Worm (Caenorhabditis elegans): Measurements from ENCODE around the gene gadr-2.

- no peak for TF ChIP-seq ccch-3 (GFP tag; optimal IDR thresholded peaks at IDR 0.05)
- TF ChIP-seq tlf-1 (GFP tag; optimal IDR thresholded peaks at IDR 0.05) = no peak
- TF ChIP-seq madf-6 (GFP tag; IDR thresholded peaks at IDR 0.05) = no peak
- TF ChIP-seq dox-1 (GFP tag; IDR thresholded peaks at IDR 0.05) = no peak
- no peak for TF ChIP-seq lag-1 (GFP tag; IDR thresholded peaks at IDR 0.05)
- no peak for TF ChIP-seq snpc-3.4 (tag; optimal IDR thresholded peaks at IDR 0.05)
- no peak for TF ChIP-seq ztf-28 (GFP tag; IDR thresholded peaks at IDR 0.05)
- no peak for TF ChIP-seq F23B12.7 (tag; optimal IDR thresholded peaks at IDR 0.05; ENCODE audit: insufficient read depth)
- no peak for TF ChIP-seq ekl-4 (GFP tag; IDR thresholded peaks at IDR 0.05)
- TF ChIP-seq nhr-90 (tag; optimal IDR thresholded peaks at IDR 0.05) = no peak
These were observed 1.8 kb upstream of the gadr-2 start for ce11 chrIV:9486779-9487178.

All from whole organism, young adult.